Fruit fly (Drosophila melanogaster) whole organism, embryonic: ENCODE measurements around the gene CG4968.
A peak's percentile ranks its signal among the peaks of the same experiment; 100 is the strongest.

Experiments used
- CG10565 ChIP-seq: fragments of 200-800 bp; sonication (Bioruptor generic); optimal IDR thresholded peaks from 3 replicates; lab custom pipeline; 2016; ENCODE audit warnings: missing biosample characterization, mild to moderate bottlenecking, missing genetic modification characterization
- CG12659 ChIP-seq: fragments of 200-800 bp; sonication (Bioruptor generic); optimal IDR thresholded peaks from 3 replicates; lab custom pipeline; 2017; ENCODE audit warnings: mild to moderate bottlenecking, missing biosample characterization, missing genetic modification reagents, missing genetic modification characterization
- CG13775 ChIP-seq: fragments of 200-800 bp; sonication (Bioruptor generic); optimal IDR thresholded peaks from 3 replicates; lab custom pipeline; 2017; ENCODE audit warnings: missing biosample characterization, mild to moderate bottlenecking, missing genetic modification characterization
- CG13894 ChIP-seq: fragments of 200-800 bp; sonication (Bioruptor generic); optimal IDR thresholded peaks from 3 replicates; lab custom pipeline; 2018; ENCODE audit warnings: missing biosample characterization, mild to moderate bottlenecking, missing genetic modification characterization, moderate library complexity
- CG14710 ChIP-seq: fragments of 200-800 bp; sonication (Bioruptor generic); optimal IDR thresholded peaks from 3 replicates; lab custom pipeline; 2019; ENCODE audit warnings: missing biosample characterization, mild to moderate bottlenecking, missing genetic modification characterization, moderate library complexity
- CG15073 ChIP-seq: fragments of 200-800 bp; sonication (Bioruptor generic); optimal IDR thresholded peaks from 2 replicates; lab custom pipeline; 2016; ENCODE audit warnings: missing biosample characterization, missing genetic modification characterization
- CG15479 ChIP-seq: fragments of 200-800 bp; sonication (Bioruptor generic); optimal IDR thresholded peaks from 3 replicates; lab custom pipeline; 2019; ENCODE audit warnings: missing biosample characterization, mild to moderate bottlenecking, missing genetic modification characterization, moderate library complexity
- CG1647 ChIP-seq: fragments of 200-800 bp; sonication (Bioruptor generic); optimal IDR thresholded peaks from 3 replicates; lab custom pipeline; 2016; ENCODE audit warnings: missing biosample characterization, missing genetic modification characterization
- CG18764 ChIP-seq: fragments of 200-800 bp; sonication (Bioruptor generic); optimal IDR thresholded peaks from 3 replicates; lab custom pipeline; 2016; ENCODE audit warnings: missing biosample characterization, missing genetic modification characterization
- CG30431 ChIP-seq: fragments of 200-800 bp; sonication (Bioruptor generic); optimal IDR thresholded peaks from 2 replicates; lab custom pipeline; 2017; ENCODE audit warnings: missing biosample characterization, missing genetic modification characterization
- CG32767 ChIP-seq: fragments of 200-800 bp; sonication (Bioruptor generic); IDR thresholded peaks from 2 replicates; pipeline ENCODE4 v1.3.6; 2022; ENCODE audit warnings: missing biosample characterization, missing genetic modification characterization
- CG33213 ChIP-seq: fragments of 200-800 bp; sonication (Bioruptor generic); optimal IDR thresholded peaks from 3 replicates; lab custom pipeline; 2016; ENCODE audit warnings: missing biosample characterization, missing genetic modification characterization
- CG3726 ChIP-seq: fragments of 200-800 bp; sonication (Bioruptor generic); IDR thresholded peaks from 3 replicates; pipeline ENCODE4, ENCODE4 v1.3.6; 2022; ENCODE audit warnings: missing biosample characterization, missing genetic modification characterization
- CG4360 ChIP-seq: fragments of 200-800 bp; sonication (Bioruptor generic); IDR thresholded peaks from 2 replicates; pipeline ENCODE4 v1.3.6; 2022; ENCODE audit warnings: missing biosample characterization, missing genetic modification characterization
- CG4404 ChIP-seq: fragments of 200-800 bp; sonication (Bioruptor generic); IDR thresholded peaks from 2 replicates; pipeline ENCODE4 v1.3.6; 2022; ENCODE audit warnings: missing biosample characterization, missing genetic modification characterization
- CG7556 ChIP-seq: fragments of 200-800 bp; sonication (Bioruptor generic); optimal IDR thresholded peaks from 2 replicates; lab custom pipeline; 2017; ENCODE audit warnings: missing biosample characterization, mild to moderate bottlenecking, missing genetic modification characterization
- CG7987 ChIP-seq: fragments of 200-800 bp; sonication (Bioruptor generic); optimal IDR thresholded peaks from 2 replicates; lab custom pipeline; 2018; ENCODE audit warnings: missing biosample characterization, mild to moderate bottlenecking, missing genetic modification characterization, moderate library complexity
- CG8765 ChIP-seq: fragments of 200-800 bp; sonication (Bioruptor generic); IDR thresholded peaks from 2 replicates; pipeline ENCODE4 v1.3.6; 2022; ENCODE audit warnings: missing biosample characterization, missing genetic modification characterization
- HLHmδ ChIP-seq: fragments of 200-800 bp; sonication (Bioruptor generic); optimal IDR thresholded peaks from 2 replicates; lab custom pipeline; 2018; ENCODE audit warnings: missing biosample characterization, mild to moderate bottlenecking, missing genetic modification characterization, moderate library complexity
- Hey ChIP-seq: fragments of 200-800 bp; sonication (Bioruptor generic); optimal IDR thresholded peaks from 3 replicates; lab custom pipeline; 2018; ENCODE audit warnings: missing biosample characterization, mild to moderate bottlenecking, missing genetic modification characterization
- Hr39 ChIP-seq: fragments of >200 bp; optimal IDR thresholded peaks from 2 replicates; lab custom pipeline; 2017
- Jarid2 ChIP-seq: fragments of 200-800 bp; sonication (Bioruptor generic); optimal IDR thresholded peaks from 3 replicates; lab custom pipeline; 2017; ENCODE audit warnings: mild to moderate bottlenecking, missing biosample characterization, missing genetic modification reagents, missing genetic modification characterization
- Mad ChIP-seq: fragments of 200-800 bp; sonication (Bioruptor generic); optimal IDR thresholded peaks from 2 replicates; lab custom pipeline; 2016; ENCODE audit warnings: missing biosample characterization, missing genetic modification characterization
- Meics ChIP-seq: fragments of 200-800 bp; sonication (Bioruptor generic); optimal IDR thresholded peaks from 2 replicates; lab custom pipeline; 2017; ENCODE audit warnings: missing biosample characterization, mild to moderate bottlenecking, missing genetic modification characterization
- Ravus ChIP-seq: fragments of 200-800 bp; sonication (Bioruptor generic); IDR thresholded peaks from 2 replicates; pipeline ENCODE4 v1.3.6; 2022; ENCODE audit warnings: missing biosample characterization, missing genetic modification characterization
- Stat92E ChIP-seq, 3 experiments: fragments of >200 bp in 2 of 3; fragments of 200-800 bp in 1 of 3; sonication (Bioruptor generic) in 1 of 3; optimal IDR thresholded peaks; 2 replicates each; lab custom pipeline; 2017 to 2019; ENCODE audit warnings: missing biosample characterization in 3 of 3, missing genetic modification characterization in 3 of 3, mild to moderate bottlenecking in 1 of 3, moderate library complexity in 1 of 3
- YL-1 ChIP-seq: fragments of 200-800 bp; sonication (Bioruptor generic); optimal IDR thresholded peaks from 3 replicates; lab custom pipeline; 2017; ENCODE audit warnings: missing biosample characterization, mild to moderate bottlenecking, missing genetic modification characterization
- ac ChIP-seq: fragments of 200-800 bp; sonication (Bioruptor generic); optimal IDR thresholded peaks from 3 replicates; lab custom pipeline; 2017; ENCODE audit warnings: missing biosample characterization, mild to moderate bottlenecking, missing genetic modification characterization
- ap ChIP-seq: fragments of 200-800 bp; sonication (Bioruptor generic); IDR thresholded peaks from 2 replicates; pipeline ENCODE4 v1.3.6; 2022; ENCODE audit warnings: missing biosample characterization, missing genetic modification characterization
- bigmax ChIP-seq: fragments of 200-800 bp; sonication (Bioruptor generic); optimal IDR thresholded peaks from 2 replicates; lab custom pipeline; 2018; ENCODE audit warnings: missing biosample characterization, mild to moderate bottlenecking, missing genetic modification characterization
- chm ChIP-seq: fragments of 200-800 bp; sonication (Bioruptor generic); IDR thresholded peaks from 2 replicates; pipeline ENCODE4 v1.3.6; 2022; ENCODE audit warnings: missing biosample characterization, missing genetic modification characterization
- dati ChIP-seq: fragments of 200-800 bp; sonication (Bioruptor generic); IDR thresholded peaks from 2 replicates; pipeline ENCODE4 v1.3.6; 2022; ENCODE audit warnings: missing biosample characterization, missing genetic modification characterization
- dmrt11E ChIP-seq: fragments of 200-800 bp; sonication (Bioruptor generic); optimal IDR thresholded peaks from 3 replicates; lab custom pipeline; 2018; ENCODE audit warnings: missing biosample characterization, mild to moderate bottlenecking, missing genetic modification characterization, moderate library complexity
- fd64A ChIP-seq: fragments of 200-800 bp; sonication (Bioruptor generic); optimal IDR thresholded peaks from 3 replicates; lab custom pipeline; 2018; ENCODE audit warnings: missing biosample characterization, mild to moderate bottlenecking, missing genetic modification characterization
- ftz-f1 ChIP-seq: fragments of 200-800 bp; sonication (Bioruptor generic); optimal IDR thresholded peaks from 2 replicates; lab custom pipeline; 2016; ENCODE audit warnings: missing biosample characterization, missing genetic modification characterization
- gem ChIP-seq: fragments of 200-800 bp; sonication (Bioruptor generic); optimal IDR thresholded peaks from 2 replicates; lab custom pipeline; 2019; ENCODE audit warnings: missing biosample characterization, mild to moderate bottlenecking, missing genetic modification characterization, moderate library complexity
- gsb-n ChIP-seq: fragments of 200-800 bp; sonication (Bioruptor generic); optimal IDR thresholded peaks from 3 replicates; lab custom pipeline; 2018; ENCODE audit warnings: missing biosample characterization, mild to moderate bottlenecking, missing genetic modification characterization
- gt ChIP-seq: fragments of 200-800 bp; sonication (Bioruptor generic); IDR thresholded peaks from 2 replicates; pipeline ENCODE4 v1.3.6; 2022; ENCODE audit warnings: missing biosample characterization, missing genetic modification characterization
- her ChIP-seq: fragments of 200-800 bp; sonication (Bioruptor generic); optimal IDR thresholded peaks from 2 replicates; lab custom pipeline; 2016; ENCODE audit warnings: missing biosample characterization, missing genetic modification characterization
- hkb ChIP-seq, 2 experiments: fragments of 200-800 bp in 1 of 2; fragments of >200 bp in 1 of 2; sonication (Bioruptor generic) in 1 of 2; IDR thresholded peaks in 1 of 2; optimal IDR thresholded peaks in 1 of 2; 2 replicates each; pipeline versions ENCODE4 v1.3.6 to Lab custom; 2017 to 2022; ENCODE audit warnings: missing biosample characterization in 1 of 2, missing genetic modification characterization in 1 of 2
- lbe ChIP-seq: fragments of 200-800 bp; sonication (Bioruptor generic); optimal IDR thresholded peaks from 2 replicates; lab custom pipeline; 2016; ENCODE audit warnings: missing biosample characterization, mild to moderate bottlenecking, missing genetic modification characterization
- lov ChIP-seq, 2 experiments: fragments of 200-800 bp in 1 of 2; fragments of >200 bp in 1 of 2; sonication (Bioruptor generic) in 1 of 2; IDR thresholded peaks in 1 of 2; optimal IDR thresholded peaks in 1 of 2; 2 replicates in 1 of 2; 3 replicates in 1 of 2; pipeline versions ENCODE4 v1.3.6 to Lab custom; 2017 to 2022; ENCODE audit warnings: missing biosample characterization in 1 of 2, missing genetic modification characterization in 1 of 2
- luna ChIP-seq: fragments of 200-800 bp; sonication (Bioruptor generic); optimal IDR thresholded peaks from 2 replicates; lab custom pipeline; 2016; ENCODE audit warnings: missing biosample characterization, missing genetic modification characterization
- oc ChIP-seq: fragments of 200-800 bp; sonication (Bioruptor generic); optimal IDR thresholded peaks from 2 replicates; lab custom pipeline; 2018; ENCODE audit warnings: missing biosample characterization, mild to moderate bottlenecking, missing genetic modification characterization, moderate library complexity
- onecut ChIP-seq: fragments of 200-800 bp; sonication (Bioruptor generic); IDR thresholded peaks from 2 replicates; pipeline ENCODE4 v1.3.6; 2022; ENCODE audit warnings: missing biosample characterization, missing genetic modification characterization
- seq ChIP-seq: fragments of 200-800 bp; sonication (Bioruptor generic); IDR thresholded peaks from 2 replicates; pipeline ENCODE4 v1.3.6; 2022; ENCODE audit warnings: missing biosample characterization, missing genetic modification characterization
- sima ChIP-seq: fragments of 200-800 bp; sonication (Bioruptor generic); optimal IDR thresholded peaks from 2 replicates; lab custom pipeline; 2016; ENCODE audit warnings: missing biosample characterization, missing genetic modification characterization
- tna ChIP-seq: fragments of 200-800 bp; sonication (Bioruptor generic); IDR thresholded peaks from 2 replicates; pipeline ENCODE4 v1.3.6; 2022; ENCODE audit warnings: missing biosample characterization, missing genetic modification characterization; ENCODE audit not compliant: partially characterized antibody
- wek ChIP-seq: fragments of 200-800 bp; sonication (Bioruptor generic); optimal IDR thresholded peaks from 3 replicates; lab custom pipeline; 2018; ENCODE audit warnings: missing biosample characterization, mild to moderate bottlenecking, missing genetic modification characterization, moderate library complexity
- z ChIP-seq: fragments of 200-800 bp; sonication (Bioruptor generic); IDR thresholded peaks from 3 replicates; pipeline ENCODE4 v1.3.6; 2022; ENCODE audit warnings: missing biosample characterization, missing genetic modification characterization

The CG4968 gene

DNA sequence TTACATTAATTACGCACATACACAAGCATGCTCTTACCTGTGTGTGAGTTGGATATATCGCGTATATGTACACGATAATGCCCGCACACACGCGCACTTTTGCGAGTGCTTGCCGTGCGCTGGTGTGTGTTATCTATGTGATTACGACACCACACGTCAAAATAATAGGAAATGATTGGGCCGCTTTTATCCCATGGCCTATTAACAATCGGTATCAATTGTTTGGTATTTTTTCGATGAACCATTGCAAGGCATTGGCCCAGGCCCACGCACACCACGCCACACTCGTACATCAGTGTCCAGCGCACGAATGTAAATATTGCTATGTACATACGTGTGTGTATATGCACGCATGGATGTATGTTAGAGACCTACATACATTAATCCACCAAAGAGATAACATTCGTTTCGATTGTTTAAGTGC lies 28.1 kb downstream of the CG4968 start:
- TF ChIP-seq fd64A (GFP tag; lab: Kevin White, UChicago), result no peak
- no peak for TF ChIP-seq seq
- TF ChIP-seq CG1647 (GFP tag; lab: Kevin White, UChicago), result peak; percentile 61
- TF ChIP-seq Mad (GFP tag; lab: Kevin White, UChicago), result no peak
- TF ChIP-seq her, result peak; percentile 75
- no peak for TF ChIP-seq CG4360
- TF ChIP-seq Ravus (GFP tag; lab: Robert Waterston, UW), result no peak
- TF ChIP-seq gem (tag; lab: Kevin White, UChicago), result peak; percentile 45
- no peak for TF ChIP-seq ap (GFP tag; lab: Robert Waterston, UW)
- no peak for TF ChIP-seq hkb (optimal IDR thresholded peaks at IDR 0.05; lab: Kevin White, UChicago)
- TF ChIP-seq hkb (GFP tag; IDR thresholded peaks at IDR 0.05; lab: Robert Waterston, UW), result peak; percentile 69
- TF ChIP-seq lov (optimal IDR thresholded peaks at IDR 0.05; lab: Kevin White, UChicago), result no peak
- TF ChIP-seq lov (GFP tag; IDR thresholded peaks at IDR 0.05; lab: Robert Waterston, UW), result no peak
- TF ChIP-seq CG14710 (tag; lab: Kevin White, UChicago), result peak; percentile 56
- peak; percentile 50 for TF ChIP-seq CG13775 (GFP tag; lab: Kevin White, UChicago)
- TF ChIP-seq wek (GFP tag; lab: Kevin White, UChicago), result peak; percentile 80
- TF ChIP-seq CG3726 (GFP tag; lab: Robert Waterston, UW), result no peak
- peak; percentile 61 for TF ChIP-seq CG33213
- TF ChIP-seq z, result no peak
- TF ChIP-seq CG13894 (tag; lab: Kevin White, UChicago), result peak; percentile 93
- TF ChIP-seq bigmax (GFP tag; lab: Kevin White, UChicago), result peak; percentile 57
- TF ChIP-seq Meics, result peak; percentile 66
- TF ChIP-seq dmrt11E (tag; lab: Kevin White, UChicago), result peak; percentile 25
- TF ChIP-seq onecut (GFP tag; lab: Robert Waterston, UW), result peak; percentile 74
- no peak for TF ChIP-seq Hey (tag; lab: Kevin White, UChicago)
- peak; percentile 77 for TF ChIP-seq CG12659 (GFP tag; lab: Kevin White, UChicago)
- peak; percentile 48; the same call in 1 of the 2 replicates for TF ChIP-seq tna (GFP tag; lab: Robert Waterston, UW)
- no peak for TF ChIP-seq Hr39 (lab: Kevin White, UChicago)
- TF ChIP-seq gt (GFP tag; lab: Robert Waterston, UW), result no peak
- peak; percentile 72 for TF ChIP-seq lbe (GFP tag; lab: Kevin White, UChicago)
- TF ChIP-seq CG7987, result peak; percentile 87
- TF ChIP-seq HLHmδ (GFP tag; lab: Kevin White, UChicago), result peak; percentile 93
- no peak for TF ChIP-seq CG8765 (GFP tag; lab: Robert Waterston, UW)
- TF ChIP-seq Stat92E (GFP tag; optimal IDR thresholded peaks at IDR 0.05; lab: Kevin White, UChicago), result peak in 1 of 3 experiments; percentile 33
- no peak for TF ChIP-seq CG10565 (GFP tag; lab: Kevin White, UChicago)
- peak; percentile 47 for TF ChIP-seq CG7556 (GFP tag; lab: Kevin White, UChicago)
- no peak for TF ChIP-seq luna
- TF ChIP-seq dati (GFP tag; lab: Robert Waterston, UW), result no peak
- peak; percentile 88 for TF ChIP-seq YL-1 (GFP tag; lab: Kevin White, UChicago)
- peak; percentile 91 for TF ChIP-seq oc (tag; lab: Kevin White, UChicago)
- no peak for TF ChIP-seq CG15073 (GFP tag; lab: Kevin White, UChicago)
- TF ChIP-seq CG32767 (GFP tag; lab: Robert Waterston, UW), result peak; percentile 59; the same call in 1 of the 2 replicates
- TF ChIP-seq ftz-f1 (GFP tag; lab: Kevin White, UChicago), result peak; percentile 83
- no peak; the same call in 1 of the 2 replicates for TF ChIP-seq chm
- no peak for TF ChIP-seq CG30431 (GFP tag; lab: Kevin White, UChicago)
- peak; percentile 73 for TF ChIP-seq CG15479 (GFP tag; lab: Kevin White, UChicago)
- TF ChIP-seq Jarid2 (GFP tag; lab: Kevin White, UChicago), result no peak
- TF ChIP-seq gsb-n (tag; lab: Kevin White, UChicago), result peak; percentile 59
- TF ChIP-seq sima (GFP tag; lab: Kevin White, UChicago), result no peak
- TF ChIP-seq CG4404 (GFP tag; lab: Robert Waterston, UW), result no peak
- peak; percentile 15 for TF ChIP-seq ac
- no peak for TF ChIP-seq CG18764 (GFP tag; lab: Kevin White, UChicago)
